Fruit fly (Drosophila melanogaster) whole organism, prepupa: ENCODE measurements around the gene CG15020.

Experiments
- Blimp-1 ChIP-seq: fragments of 200-800 bp; sonication (Bioruptor generic); optimal IDR thresholded peaks from 3 replicates; lab custom pipeline; 2017; ENCODE audit warnings: missing biosample characterization, missing genetic modification characterization, mild to moderate bottlenecking, moderate library complexity, missing genetic modification reagents
- CG10669 ChIP-seq: fragments of 200-800 bp; sonication (Bioruptor generic); optimal IDR thresholded peaks from 3 replicates; lab custom pipeline; 2018; ENCODE audit warnings: missing biosample characterization, mild to moderate bottlenecking, missing genetic modification characterization, moderate library complexity
- CG11294 ChIP-seq: fragments of 200-800 bp; sonication (Bioruptor generic); IDR thresholded peaks from 2 replicates; pipeline ENCODE4 v1.3.6; 2022; ENCODE audit warnings: missing biosample characterization, missing genetic modification characterization
- CG11762 ChIP-seq: fragments of 200-800 bp; sonication (Bioruptor generic); optimal IDR thresholded peaks from 3 replicates; lab custom pipeline; 2016; ENCODE audit warnings: missing biosample characterization, missing genetic modification characterization; ENCODE audit not compliant: insufficient read depth
- CG15336 ChIP-seq: fragments of 200-800 bp; sonication (Bioruptor generic); IDR thresholded peaks from 2 replicates; pipeline ENCODE4 v1.3.6; 2022; ENCODE audit warnings: missing biosample characterization, missing genetic modification characterization
- CG1621 ChIP-seq: fragments of 200-800 bp; sonication (Bioruptor generic); optimal IDR thresholded peaks from 3 replicates; lab custom pipeline; 2018; ENCODE audit warnings: missing biosample characterization, mild to moderate bottlenecking, missing genetic modification characterization
- CG31627 ChIP-seq: fragments of 200-800 bp; sonication (Bioruptor generic); optimal IDR thresholded peaks from 3 replicates; lab custom pipeline; 2016; ENCODE audit warnings: missing biosample characterization, missing genetic modification characterization
- CG32006 ChIP-seq: fragments of 200-800 bp; sonication (Bioruptor generic); optimal IDR thresholded peaks from 3 replicates; lab custom pipeline; 2017; ENCODE audit warnings: missing biosample characterization, mild to moderate bottlenecking, missing genetic modification characterization
- CG3919 ChIP-seq: fragments of 200-800 bp; sonication (Bioruptor generic); optimal IDR thresholded peaks from 3 replicates; lab custom pipeline; 2016; ENCODE audit warnings: missing biosample characterization, missing genetic modification characterization
- CG6163 ChIP-seq: fragments of 200-800 bp; sonication (Bioruptor generic); IDR thresholded peaks from 3 replicates; pipeline ENCODE4 v1.3.6; 2022; ENCODE audit warnings: missing biosample characterization, missing genetic modification characterization
- CG6792 ChIP-seq: fragments of 200-800 bp; sonication (Bioruptor generic); optimal IDR thresholded peaks from 3 replicates; lab custom pipeline; 2016; ENCODE audit warnings: missing biosample characterization, missing genetic modification characterization
- CG6808 ChIP-seq: fragments of 200-800 bp; sonication (Bioruptor generic); optimal IDR thresholded peaks from 3 replicates; lab custom pipeline; 2017; ENCODE audit warnings: missing biosample characterization, missing genetic modification characterization, mild to moderate bottlenecking, moderate library complexity, missing genetic modification reagents
- CG6854 ChIP-seq: fragments of 200-800 bp; sonication (Bioruptor generic); optimal IDR thresholded peaks from 2 replicates; lab custom pipeline; 2017; ENCODE audit warnings: missing biosample characterization, mild to moderate bottlenecking, missing genetic modification characterization
- CG8319 ChIP-seq: fragments of 200-800 bp; sonication (Bioruptor generic); optimal IDR thresholded peaks from 3 replicates; lab custom pipeline; 2016; ENCODE audit warnings: missing biosample characterization, missing genetic modification characterization
- CG8632 ChIP-seq: fragments of 200-800 bp; sonication (Bioruptor generic); optimal IDR thresholded peaks from 3 replicates; lab custom pipeline; 2016; ENCODE audit warnings: missing biosample characterization, missing genetic modification characterization
- CG9139 ChIP-seq: fragments of 200-800 bp; sonication (Bioruptor generic); optimal IDR thresholded peaks from 3 replicates; lab custom pipeline; 2017; ENCODE audit warnings: missing biosample characterization, mild to moderate bottlenecking, missing genetic modification characterization
- Eip75B ChIP-seq: fragments of 200-800 bp; sonication (Bioruptor generic); optimal IDR thresholded peaks from 3 replicates; lab custom pipeline; 2016; ENCODE audit warnings: missing biosample characterization, missing genetic modification characterization
- Eip78C ChIP-seq: fragments of 200-800 bp; sonication (Bioruptor generic); peaks from one replicate; lab custom pipeline; 2016; ENCODE audit warnings: missing biosample characterization, missing genetic modification characterization
- Eip93F ChIP-seq: fragments of 200-800 bp; sonication (Bioruptor generic); optimal IDR thresholded peaks from 2 replicates; lab custom pipeline; 2016; ENCODE audit warnings: missing biosample characterization, mild to moderate bottlenecking, missing genetic modification characterization
- Ets21C ChIP-seq: fragments of 200-800 bp; sonication (Bioruptor generic); optimal IDR thresholded peaks from 3 replicates; lab custom pipeline; 2016; ENCODE audit warnings: missing biosample characterization, missing genetic modification characterization
- Ets96B ChIP-seq: fragments of 200-800 bp; optimal IDR thresholded peaks from 2 replicates; lab custom pipeline; 2019; ENCODE audit warnings: missing biosample characterization, mild to moderate bottlenecking, missing genetic modification characterization, moderate library complexity
- Gug ChIP-seq: fragments of 200-800 bp; sonication (Bioruptor generic); IDR thresholded peaks from 2 replicates; pipeline ENCODE4 v1.3.6; 2022; ENCODE audit warnings: missing biosample characterization, missing genetic modification characterization
- Hr38 ChIP-seq: sonication (Bioruptor generic); optimal IDR thresholded peaks from 2 replicates; lab custom pipeline; 2016; ENCODE audit warnings: missing biosample characterization, missing genetic modification characterization
- Hr39 ChIP-seq: fragments of 200-800 bp; sonication (Bioruptor generic); optimal IDR thresholded peaks from 2 replicates; lab custom pipeline; 2016; ENCODE audit warnings: missing biosample characterization, missing genetic modification characterization
- Hr4 ChIP-seq: fragments of 200-800 bp; sonication (Bioruptor generic); optimal IDR thresholded peaks from 3 replicates; lab custom pipeline; 2016; ENCODE audit warnings: missing biosample characterization, missing genetic modification characterization
- Lpt ChIP-seq: fragments of 200-800 bp; sonication (Bioruptor generic); optimal IDR thresholded peaks from 3 replicates; lab custom pipeline; 2016; ENCODE audit warnings: missing biosample characterization, missing genetic modification characterization
- OdsH ChIP-seq: fragments of 200-800 bp; sonication (Bioruptor generic); optimal IDR thresholded peaks from 3 replicates; lab custom pipeline; 2016; ENCODE audit warnings: missing biosample characterization, missing genetic modification characterization
- Smox ChIP-seq: fragments of 200-800 bp; sonication (Bioruptor generic); optimal IDR thresholded peaks from 3 replicates; lab custom pipeline; 2016; ENCODE audit warnings: missing biosample characterization, missing genetic modification characterization
- Sox14 ChIP-seq: fragments of 200-800 bp; sonication (Bioruptor generic); optimal IDR thresholded peaks from 3 replicates; lab custom pipeline; 2016; ENCODE audit warnings: missing biosample characterization, missing genetic modification characterization
- Sox15 ChIP-seq: fragments of 200-800 bp; sonication (Bioruptor generic); optimal IDR thresholded peaks from 3 replicates; lab custom pipeline; 2016; ENCODE audit warnings: missing biosample characterization, missing genetic modification characterization
- achi ChIP-seq: fragments of 200-800 bp; sonication (Bioruptor generic); optimal IDR thresholded peaks from 3 replicates; lab custom pipeline; 2016; ENCODE audit warnings: missing biosample characterization, missing genetic modification characterization
- dac ChIP-seq: fragments of 200-800 bp; sonication (Bioruptor generic); optimal IDR thresholded peaks from 2 replicates; lab custom pipeline; 2017; ENCODE audit warnings: missing biosample characterization, mild to moderate bottlenecking, missing genetic modification characterization
- dsx ChIP-seq: fragments of 200-800 bp; optimal IDR thresholded peaks from 3 replicates; lab custom pipeline; 2019; ENCODE audit warnings: missing biosample characterization, mild to moderate bottlenecking, missing genetic modification characterization, moderate library complexity; ENCODE audit not compliant: poor library complexity, severe bottlenecking
- esn ChIP-seq: fragments of 200-800 bp; sonication (Bioruptor generic); optimal IDR thresholded peaks from 2 replicates; lab custom pipeline; 2016; ENCODE audit warnings: missing biosample characterization, mild to moderate bottlenecking, missing genetic modification characterization, moderate library complexity
- fd59A ChIP-seq: fragments of 200-800 bp; sonication (Bioruptor generic); optimal IDR thresholded peaks from 2 replicates; lab custom pipeline; 2017; ENCODE audit warnings: missing biosample characterization, mild to moderate bottlenecking, missing genetic modification characterization, missing genetic modification reagents
- lz ChIP-seq: fragments of 200-800 bp; sonication (Bioruptor generic); optimal IDR thresholded peaks from 3 replicates; lab custom pipeline; 2016; ENCODE audit warnings: missing biosample characterization, missing genetic modification characterization
- net ChIP-seq: fragments of 200-800 bp; sonication (Bioruptor generic); optimal IDR thresholded peaks from 3 replicates; lab custom pipeline; 2016; ENCODE audit warnings: missing biosample characterization, missing genetic modification characterization
- ss ChIP-seq, 2 experiments: fragments of 200-800 bp; sonication (Bioruptor generic); optimal IDR thresholded peaks; 2 replicates in 1 of 2; 3 replicates in 1 of 2; lab custom pipeline; 2017 to 2018; ENCODE audit warnings: mild to moderate bottlenecking in 2 of 2, missing biosample characterization in 2 of 2, missing genetic modification characterization in 2 of 2, moderate library complexity in 1 of 2
- svp ChIP-seq: fragments of 200-800 bp; sonication (Bioruptor generic); peaks from one replicate; lab custom pipeline; 2016; ENCODE audit warnings: missing biosample characterization, missing genetic modification characterization
- vri ChIP-seq: fragments of 200-800 bp; sonication (Bioruptor generic); optimal IDR thresholded peaks from 3 replicates; lab custom pipeline; 2016; ENCODE audit warnings: missing biosample characterization, mild to moderate bottlenecking, missing genetic modification characterization

The CG15020 gene

dm6 chr3L:4407743-4408142, 13.7 kb upstream of the CG15020 start (continued):
- TF ChIP-seq CG11294 (GFP tag; lab: Robert Waterston, UW) (peak; percentile 39; the same call in 1 of the 2 replicates), Sox15 (GFP tag; lab: Kevin White, UChicago) (no peak), CG6163 (GFP tag; lab: Robert Waterston, UW) (peak; percentile 77), achi (GFP tag; lab: Kevin White, UChicago) (peak; percentile 60), CG32006 (GFP tag; lab: Kevin White, UChicago) (peak; percentile 76), OdsH (GFP tag; lab: Kevin White, UChicago) (peak; percentile 74), Sox14 (GFP tag; lab: Kevin White, UChicago) (peak; percentile 22), CG6808 (no peak), Eip93F (GFP tag; lab: Kevin White, UChicago) (no peak), CG8632 (GFP tag; lab: Kevin White, UChicago) (peak; percentile 35), CG8319 (GFP tag; lab: Kevin White, UChicago) (no peak), Eip78C (GFP tag; lab: Kevin White, UChicago) (peak; percentile 85), CG11762 (GFP tag; lab: Kevin White, UChicago) (peak; percentile 3), CG15336 (GFP tag; lab: Robert Waterston, UW) (peak; percentile 78), net (peak; percentile 62), CG6792 (peak; percentile 17), Hr39 (GFP tag; lab: Kevin White, UChicago) (peak; percentile 45), CG9139 (no peak), CG10669 (peak; percentile 25), fd59A (GFP tag; lab: Kevin White, UChicago) (peak; percentile 22), CG6854 (no peak), CG31627 (GFP tag; lab: Kevin White, UChicago) (peak; percentile 24), Hr4 (GFP tag; lab: Kevin White, UChicago) (peak; percentile 76), lz (GFP tag; lab: Kevin White, UChicago) (peak; percentile 44), Gug (GFP tag; lab: Robert Waterston, UW) (peak; percentile 57; the same call in 1 of the 2 replicates), dsx (GFP tag; lab: Kevin White, UChicago) (peak; percentile 0), dac (peak; percentile 24), Eip75B (GFP tag; lab: Kevin White, UChicago) (peak; percentile 47)

- TF ChIP-seq CG3919 (GFP tag; lab: Kevin White, UChicago): peak; percentile 9
- TF ChIP-seq Sox14 (GFP tag; lab: Kevin White, UChicago): peak; percentile 10
- no peak for TF ChIP-seq OdsH (GFP tag; lab: Kevin White, UChicago)
- peak; percentile 16; the same call in 2 of the 3 replicates for TF ChIP-seq CG6163 (GFP tag; lab: Robert Waterston, UW)
- no peak for TF ChIP-seq dac
- TF ChIP-seq esn: peak; percentile 32
- TF ChIP-seq Eip78C (GFP tag; lab: Kevin White, UChicago): peak; percentile 81
- no peak for TF ChIP-seq CG6854
- peak; percentile 22 for TF ChIP-seq Blimp-1
- TF ChIP-seq CG11294 (GFP tag; lab: Robert Waterston, UW): no peak
- no peak for TF ChIP-seq CG1621 (tag; lab: Kevin White, UChicago)
- no peak for TF ChIP-seq CG8632 (GFP tag; lab: Kevin White, UChicago)
- peak; percentile 10 for TF ChIP-seq CG6792
- no peak for TF ChIP-seq net
- TF ChIP-seq svp (GFP tag; lab: Kevin White, UChicago): peak; percentile 78
- TF ChIP-seq Ets96B (tag; lab: Kevin White, UChicago): no peak
- peak; percentile 4 for TF ChIP-seq Smox
- peak; percentile 34 for TF ChIP-seq achi (GFP tag; lab: Kevin White, UChicago)
- TF ChIP-seq Hr39 (GFP tag; lab: Kevin White, UChicago): peak; percentile 3
- no peak for TF ChIP-seq Gug (GFP tag; lab: Robert Waterston, UW)
- TF ChIP-seq Hr38: no peak
- TF ChIP-seq CG8319 (GFP tag; lab: Kevin White, UChicago): no peak
- peak; percentile 8 for TF ChIP-seq CG32006 (GFP tag; lab: Kevin White, UChicago)
- TF ChIP-seq Ets21C (GFP tag; lab: Kevin White, UChicago): no peak
- no peak for TF ChIP-seq vri (GFP tag; lab: Kevin White, UChicago)
- 0 out of 2 replicates have a peak, but pooled peaks have one; percentile 14 for TF ChIP-seq CG15336 (GFP tag; lab: Robert Waterston, UW)
- TF ChIP-seq CG11762 (GFP tag; lab: Kevin White, UChicago): no peak
- TF ChIP-seq Lpt (GFP tag; lab: Kevin White, UChicago): no peak
- TF ChIP-seq CG10669: peak; percentile 24
- peak in 1 of 2 experiments; percentile 36 for TF ChIP-seq ss (GFP tag; optimal IDR thresholded peaks at IDR 0.05; lab: Kevin White, UChicago)
Measured at dm6 chr3L:4408313-4409133, 12.9 kb upstream of the CG15020 start.
